Fruit fly (Drosophila melanogaster): ENCODE data around the gene Mi-2.
A peak's percentile ranks its signal among the peaks of the same experiment; 100 is the strongest.

The Mi-2 gene

DNA sequence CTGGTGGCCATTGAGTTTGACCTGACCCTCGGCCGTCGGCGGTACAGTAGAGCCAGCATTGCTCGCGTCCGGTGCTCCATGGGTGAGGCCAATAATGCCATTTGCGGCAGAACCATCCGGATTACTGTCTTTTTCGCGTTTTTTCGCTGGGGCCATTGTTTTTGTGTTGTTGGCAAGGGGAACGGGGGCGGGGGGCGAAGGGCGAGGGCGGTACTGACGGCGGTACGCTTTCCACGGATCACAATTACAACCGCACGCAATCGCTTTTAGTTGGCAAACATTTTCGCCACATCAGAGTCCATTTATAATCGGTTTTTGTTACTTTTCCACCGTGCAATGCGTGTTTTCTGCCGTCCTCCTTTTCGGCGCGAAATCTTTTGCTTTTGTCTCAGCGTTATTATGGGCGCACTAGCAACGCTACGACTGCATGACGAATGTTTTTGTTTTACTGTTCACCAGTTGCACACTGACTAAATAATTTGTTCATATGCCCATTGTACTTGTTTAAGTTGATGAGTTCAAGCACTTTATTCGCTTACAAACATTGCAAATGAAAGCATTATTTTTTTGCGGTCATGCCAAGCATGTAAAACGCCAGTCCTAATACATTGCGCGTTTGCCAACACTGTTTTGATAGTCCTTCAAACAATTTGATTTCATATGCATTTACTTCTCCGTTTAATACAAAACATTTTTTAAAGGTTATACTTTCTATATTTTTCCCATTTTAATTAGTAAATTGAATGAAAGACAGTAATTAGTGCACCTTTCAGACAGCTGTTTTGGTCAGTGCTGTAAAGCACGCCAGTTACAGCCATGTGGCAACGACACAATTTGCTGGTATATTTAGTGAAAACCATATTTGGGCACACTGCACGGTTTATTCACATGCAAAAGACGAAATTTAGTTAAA is 13.1 kb upstream of the Mi-2 start, which contains the start of gene Pfdn6 (continued):
- TF ChIP-seq Abd-B (GFP tag; optimal IDR thresholded peaks at IDR 0.05), result peak; percentile 82
- TF ChIP-seq gem (tag; optimal IDR thresholded peaks at IDR 0.05), result peak; percentile 93
- TF ChIP-seq wor (GFP tag; IDR thresholded peaks at IDR 0.05), result peak; percentile 87
- TF ChIP-seq CG5245 (GFP tag; optimal IDR thresholded peaks at IDR 0.05), result peak; percentile 28
- TF ChIP-seq pb (GFP tag; optimal IDR thresholded peaks at IDR 0.05), result peak; percentile 57
- peak; percentile 35 for TF ChIP-seq CG18011 (GFP tag; optimal IDR thresholded peaks at IDR 0.05)
- no peak for TF ChIP-seq abd-A (tag; optimal IDR thresholded peaks at IDR 0.05)
- TF ChIP-seq yki (optimal IDR thresholded peaks at IDR 0.05), result no peak
- peak; percentile 91 for TF ChIP-seq hkb (optimal IDR thresholded peaks at IDR 0.05)
- TF ChIP-seq hkb (GFP tag; IDR thresholded peaks at IDR 0.05), result no peak
- peak; percentile 52 for TF ChIP-seq repo (GFP tag; optimal IDR thresholded peaks at IDR 0.05)
- TF ChIP-seq CG8281 (tag; optimal IDR thresholded peaks at IDR 0.05), result no peak
- peak; percentile 64 for TF ChIP-seq CG7556 (GFP tag; optimal IDR thresholded peaks at IDR 0.05)
- peak; percentile 67 for TF ChIP-seq tin (GFP tag; optimal IDR thresholded peaks at IDR 0.05)
- no peak for TF ChIP-seq TFAM (GFP tag; optimal IDR thresholded peaks at IDR 0.05)
- TF ChIP-seq gro (GFP tag; optimal IDR thresholded peaks at IDR 0.05), result peak; percentile 56
- peak; percentile 67 for TF ChIP-seq bab2 (GFP tag; optimal IDR thresholded peaks at IDR 0.05)
- TF ChIP-seq jigr1 (GFP tag; IDR thresholded peaks at IDR 0.05), result peak; percentile 52; the same call in 1 of the 3 replicates
- peak; percentile 44 for TF ChIP-seq CG3995 (GFP tag; optimal IDR thresholded peaks at IDR 0.05)
- peak; percentile 83 for TF ChIP-seq vnd (GFP tag; IDR thresholded peaks at IDR 0.05; ENCODE audit: partially characterized antibody)
- no peak for TF ChIP-seq dmrt99B (tag; optimal IDR thresholded peaks at IDR 0.05)
- TF ChIP-seq CG30020 (tag; optimal IDR thresholded peaks at IDR 0.05), result peak; percentile 65
- TF ChIP-seq Nf-YC (tag; optimal IDR thresholded peaks at IDR 0.05), result peak; percentile 68
- TF ChIP-seq dmrt11E (tag; optimal IDR thresholded peaks at IDR 0.05), result peak; percentile 82
- no peak; the same call in none of the 2 replicates for TF ChIP-seq wdn (GFP tag; IDR thresholded peaks at IDR 0.05)
- TF ChIP-seq CG15696 (tag; optimal IDR thresholded peaks at IDR 0.05), result peak; percentile 77
- TF ChIP-seq Nf-YA (GFP tag; IDR thresholded peaks at IDR 0.05), result 0 out of 2 replicates have a peak, but pooled peaks have one; percentile 11
- peak; percentile 66 for TF ChIP-seq CG3281 (GFP tag; optimal IDR thresholded peaks at IDR 0.05)
- TF ChIP-seq CG2678 (tag; optimal IDR thresholded peaks at IDR 0.05), result peak; percentile 39
- 0 out of 2 replicates have a peak, but pooled peaks have one; percentile 60 for TF ChIP-seq CG10959 (GFP tag; IDR thresholded peaks at IDR 0.05)
- no peak for TF ChIP-seq gsb-n (tag; optimal IDR thresholded peaks at IDR 0.05)
- TF ChIP-seq slp2 (GFP tag; optimal IDR thresholded peaks at IDR 0.05), result peak; percentile 61
- peak; percentile 25 for TF ChIP-seq CG3065 (GFP tag; optimal IDR thresholded peaks at IDR 0.05)
- TF ChIP-seq ind (GFP tag; optimal IDR thresholded peaks at IDR 0.05), result peak; percentile 80
- peak; percentile 71 for TF ChIP-seq CG31441 (GFP tag; IDR thresholded peaks at IDR 0.05)
- no peak for TF ChIP-seq CG13296 (GFP tag; optimal IDR thresholded peaks at IDR 0.05)
- peak; percentile 64 for TF ChIP-seq CG33213 (GFP tag; optimal IDR thresholded peaks at IDR 0.05)
- TF ChIP-seq CG15514 (GFP tag; optimal IDR thresholded peaks at IDR 0.05), result peak; percentile 40
- peak; percentile 76 for TF ChIP-seq CG14441 (GFP tag; IDR thresholded peaks at IDR 0.05)
- TF ChIP-seq CG11504 (tag; optimal IDR thresholded peaks at IDR 0.05), result no peak
- no peak for TF ChIP-seq cg (GFP tag; optimal IDR thresholded peaks at IDR 0.05)
- no peak for TF ChIP-seq Hr78 (GFP tag; optimal IDR thresholded peaks at IDR 0.05)
- peak; percentile 93 for TF ChIP-seq HLH54F (GFP tag; optimal IDR thresholded peaks at IDR 0.05)
- TF ChIP-seq Hmx (GFP tag; optimal IDR thresholded peaks at IDR 0.05), result no peak
- TF ChIP-seq tgo (GFP tag; IDR thresholded peaks at IDR 0.05), result peak; percentile 80
- no peak for TF ChIP-seq ERR (GFP tag; optimal IDR thresholded peaks at IDR 0.05)
- no peak for TF ChIP-seq gce (GFP tag; IDR thresholded peaks at IDR 0.05)
- TF ChIP-seq CG1647 (GFP tag; optimal IDR thresholded peaks at IDR 0.05), result peak; percentile 65
- TF ChIP-seq Doc3 (GFP tag; IDR thresholded peaks at IDR 0.05; ENCODE audit: partially characterized antibody), result 0 out of 3 replicates have a peak, but pooled peaks have one; percentile 36

Data from whole organism, embryonic.